Worm (Caenorhabditis elegans) whole organism, midembryonic: ENCODE data around the gene Y43E12A.3.

Source experiments
- T22C8.4 ChIP-seq: fragments of 200-800 bp; sonication (Bioruptor generic); IDR thresholded peaks from 2 replicates; pipeline ENCODE4 v1.3.6; 2022; ENCODE audit warnings: missing genetic modification characterization, missing compliant biosample characterization
- cog-1 ChIP-seq: sonication (generic microtip); optimal IDR thresholded peaks from 2 replicates; lab custom pipeline; 2016; ENCODE audit warnings: missing genetic modification characterization, missing compliant biosample characterization
- flt-1 ChIP-seq: fragments of 200-800 bp; sonication (Bioruptor generic); IDR thresholded peaks from 2 replicates; pipeline ENCODE4 v1.3.6; 2022; ENCODE audit warnings: missing genetic modification characterization, missing compliant biosample characterization
- klf-2 ChIP-seq: fragments of 200-800 bp; sonication (Bioruptor generic); conservative IDR thresholded peaks from 2 replicates; pipeline ENCODE4 v1.3.6; 2022; ENCODE audit warnings: missing genetic modification reagents, missing genetic modification characterization, missing compliant biosample characterization
- med-1 ChIP-seq: sonication (generic microtip); optimal IDR thresholded peaks from 2 replicates; lab custom pipeline; 2017; ENCODE audit warnings: missing genetic modification characterization, mild to moderate bottlenecking, missing compliant biosample characterization, antibody characterized with exemption, missing genetic modification reagents; ENCODE audit not compliant: insufficient read depth
- ref-1 ChIP-seq: fragments of 200-800 bp; sonication (Bioruptor generic); conservative IDR thresholded peaks from 2 replicates; pipeline ENCODE4 v1.3.6; 2022; ENCODE audit warnings: missing genetic modification reagents, missing genetic modification characterization, missing compliant biosample characterization
- tab-1 ChIP-seq: fragments of 200-800 bp; sonication (Bioruptor generic); IDR thresholded peaks from 2 replicates; pipeline ENCODE4 v1.3.6; 2022; ENCODE audit warnings: missing genetic modification characterization, missing compliant biosample characterization
- ztf-23 ChIP-seq: fragments of 200-800 bp; sonication (Bioruptor generic); IDR thresholded peaks from 2 replicates; pipeline ENCODE4 v1.3.6; 2022; ENCODE audit warnings: missing genetic modification reagents, missing genetic modification characterization, missing compliant biosample characterization
- ztf-29 ChIP-seq: fragments of 200-800 bp; sonication (Bioruptor generic); IDR thresholded peaks from 2 replicates; pipeline ENCODE4 v1.3.6; 2022; ENCODE audit warnings: missing genetic modification reagents, missing genetic modification characterization, missing compliant biosample characterization

The Y43E12A.3 gene

ce11 chrIV:10966359-10966758 lies 21.3 kb upstream of the Y43E12A.3 start, which contains the start of the genes aqp-3 and Y69E1A.8:
TSS of gene aqp-3 (minus strand) at chrIV:10966459.
TSS of gene Y69E1A.8 (plus strand) at chrIV:10966604.
- no peak for TF ChIP-seq tab-1 (GFP tag; lab: Robert Waterston, UW)
- no peak for TF ChIP-seq med-1 (GFP tag; lab: Kevin White, UChicago)
- TF ChIP-seq T22C8.4 (GFP tag; lab: Robert Waterston, UW): no peak
- no peak for TF ChIP-seq ztf-29 (GFP tag; lab: Robert Waterston, UW)
- TF ChIP-seq cog-1: no peak

- TF ChIP-seq ztf-29 (GFP tag; lab: Robert Waterston, UW) (no peak), med-1 (GFP tag; lab: Kevin White, UChicago) (no peak), tab-1 (GFP tag; lab: Robert Waterston, UW) (no peak)
Measured at ce11 chrIV:10970333-10970732, 17.4 kb upstream of the Y43E12A.3 start.

ce11 chrIV:10970767-10971166 lies 16.9 kb upstream of the Y43E12A.3 start:
- TF ChIP-seq med-1 (GFP tag; lab: Kevin White, UChicago): no peak
- no peak for TF ChIP-seq ztf-23
- no peak for TF ChIP-seq ztf-29 (GFP tag; lab: Robert Waterston, UW)
- TF ChIP-seq tab-1 (GFP tag; lab: Robert Waterston, UW): no peak
- TF ChIP-seq cog-1: no peak
- TF ChIP-seq klf-2: no peak
- TF ChIP-seq T22C8.4 (GFP tag; lab: Robert Waterston, UW): no peak
- TF ChIP-seq flt-1 (GFP tag; lab: Robert Waterston, UW): no peak
- no peak for TF ChIP-seq ref-1 (GFP tag; lab: Robert Waterston, UW)

- TF ChIP-seq med-1 (GFP tag; lab: Kevin White, UChicago): no peak
- TF ChIP-seq ztf-23: no peak
Measured at ce11 chrIV:10971636-10972199, 16.0 kb upstream of the Y43E12A.3 start.

ce11 chrIV:10975968-10976367 lies 11.7 kb upstream of the Y43E12A.3 start:
- TF ChIP-seq ref-1 (GFP tag; lab: Robert Waterston, UW): no peak
- TF ChIP-seq tab-1 (GFP tag; lab: Robert Waterston, UW): no peak
- TF ChIP-seq med-1 (GFP tag; lab: Kevin White, UChicago): no peak
- TF ChIP-seq ztf-23: no peak
- no peak for TF ChIP-seq ztf-29 (GFP tag; lab: Robert Waterston, UW)
- no peak for TF ChIP-seq flt-1 (GFP tag; lab: Robert Waterston, UW)
- no peak for TF ChIP-seq cog-1
- TF ChIP-seq T22C8.4 (GFP tag; lab: Robert Waterston, UW): no peak
- TF ChIP-seq klf-2: no peak

- TF ChIP-seq med-1 (GFP tag; lab: Kevin White, UChicago) (no peak), klf-2 (no peak), flt-1 (GFP tag; lab: Robert Waterston, UW) (no peak), ref-1 (GFP tag; lab: Robert Waterston, UW) (no peak), T22C8.4 (GFP tag; lab: Robert Waterston, UW) (no peak), ztf-29 (GFP tag; lab: Robert Waterston, UW) (no peak), cog-1 (no peak), ztf-23 (no peak)
Measured at ce11 chrIV:10978641-10979040, 9.1 kb upstream of the Y43E12A.3 start.

ce11 chrIV:10979689-10980088 lies 8.0 kb upstream of the Y43E12A.3 start:
- no peak for TF ChIP-seq T22C8.4 (GFP tag; lab: Robert Waterston, UW)
- TF ChIP-seq ztf-23: no peak
- no peak for TF ChIP-seq ref-1 (GFP tag; lab: Robert Waterston, UW)
- no peak for TF ChIP-seq ztf-29 (GFP tag; lab: Robert Waterston, UW)
- no peak for TF ChIP-seq cog-1
- TF ChIP-seq klf-2: no peak
- TF ChIP-seq flt-1 (GFP tag; lab: Robert Waterston, UW): no peak
- TF ChIP-seq tab-1 (GFP tag; lab: Robert Waterston, UW): no peak
- no peak for TF ChIP-seq med-1 (GFP tag; lab: Kevin White, UChicago)

- no peak for TF ChIP-seq ztf-23
Measured at ce11 chrIV:10980628-10981027, 7.1 kb upstream of the Y43E12A.3 start.

- TF ChIP-seq klf-2: no peak
- TF ChIP-seq flt-1 (GFP tag; lab: Robert Waterston, UW): no peak
- TF ChIP-seq ztf-29 (GFP tag; lab: Robert Waterston, UW): no peak
- no peak for TF ChIP-seq T22C8.4 (GFP tag; lab: Robert Waterston, UW)
- TF ChIP-seq ref-1 (GFP tag; lab: Robert Waterston, UW): no peak
- TF ChIP-seq cog-1: no peak
- TF ChIP-seq med-1 (GFP tag; lab: Kevin White, UChicago): no peak
- no peak for TF ChIP-seq ztf-23
- no peak for TF ChIP-seq tab-1 (GFP tag; lab: Robert Waterston, UW)
Measured at ce11 chrIV:10981761-10982160, 5.9 kb upstream of the Y43E12A.3 start, which contains the start of gene Y43E12A.2. TSS of gene Y43E12A.2 (plus strand) at chrIV:10982061.

ce11 chrIV:10985568-10986035 lies 2.1 kb upstream of the Y43E12A.3 start, which contains the start of gene cyb-2.1:
TSS of gene cyb-2.1 (plus strand) at chrIV:10985985.
- TF ChIP-seq ztf-29 (GFP tag; lab: Robert Waterston, UW): no peak
- TF ChIP-seq ztf-23: no peak
- no peak for TF ChIP-seq T22C8.4 (GFP tag; lab: Robert Waterston, UW)
- TF ChIP-seq flt-1 (GFP tag; lab: Robert Waterston, UW): no peak
- no peak for TF ChIP-seq ref-1 (GFP tag; lab: Robert Waterston, UW)
- TF ChIP-seq tab-1 (GFP tag; lab: Robert Waterston, UW): no peak
- no peak for TF ChIP-seq med-1 (GFP tag; lab: Kevin White, UChicago)
- no peak for TF ChIP-seq cog-1
- no peak for TF ChIP-seq klf-2
